Worm (Caenorhabditis elegans) whole organism, midembryonic: Measurements from ENCODE around the gene srh-89.

Source experiments
- T22C8.4 ChIP-seq: fragments of 200-800 bp; sonication (Bioruptor generic); IDR thresholded peaks from 2 replicates; pipeline ENCODE4 v1.3.6; 2022; ENCODE audit warnings: missing genetic modification characterization, missing compliant biosample characterization
- flt-1 ChIP-seq: fragments of 200-800 bp; sonication (Bioruptor generic); IDR thresholded peaks from 2 replicates; pipeline ENCODE4 v1.3.6; 2022; ENCODE audit warnings: missing genetic modification characterization, missing compliant biosample characterization
- med-1 ChIP-seq: sonication (generic microtip); optimal IDR thresholded peaks from 2 replicates; lab custom pipeline; 2017; ENCODE audit warnings: missing genetic modification characterization, mild to moderate bottlenecking, missing compliant biosample characterization, antibody characterized with exemption, missing genetic modification reagents; ENCODE audit not compliant: insufficient read depth
- tab-1 ChIP-seq: fragments of 200-800 bp; sonication (Bioruptor generic); IDR thresholded peaks from 2 replicates; pipeline ENCODE4 v1.3.6; 2022; ENCODE audit warnings: missing genetic modification characterization, missing compliant biosample characterization
- ztf-29 ChIP-seq: fragments of 200-800 bp; sonication (Bioruptor generic); IDR thresholded peaks from 2 replicates; pipeline ENCODE4 v1.3.6; 2022; ENCODE audit warnings: missing genetic modification reagents, missing genetic modification characterization, missing compliant biosample characterization

DNA sequence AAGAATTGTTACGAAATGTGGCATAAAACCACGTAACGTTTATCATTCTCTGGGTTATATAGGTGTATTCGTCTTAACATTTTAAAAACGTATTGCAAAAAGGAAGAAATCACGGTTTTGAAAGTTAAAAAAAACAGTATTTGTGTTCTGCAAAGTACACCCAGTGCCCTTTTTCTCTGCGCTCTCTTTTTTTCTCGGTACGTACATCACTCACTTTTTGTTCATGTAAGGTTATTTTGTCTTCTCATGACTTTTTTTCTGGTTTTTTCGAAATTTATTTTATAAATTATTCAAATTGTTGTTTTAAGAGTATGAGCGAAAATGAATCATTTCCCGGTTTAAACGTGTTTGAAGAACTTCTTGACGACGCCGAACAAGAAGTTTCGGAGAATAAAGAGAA is 17.6 kb downstream of the srh-89 start, which contains the start of gene F25E5.5:
- TF ChIP-seq flt-1 (GFP tag; lab: Robert Waterston, UW) (no peak), T22C8.4 (GFP tag; lab: Robert Waterston, UW) (no peak), med-1 (GFP tag; lab: Kevin White, UChicago) (no peak), ztf-29 (GFP tag; lab: Robert Waterston, UW) (no peak), tab-1 (GFP tag; lab: Robert Waterston, UW) (no peak)
